Fruit fly (Drosophila melanogaster): ENCODE results near the gene CG46519.
"Not testable (repeated sequence)": the region's sequence is repeated elsewhere in the genome, so short reads cannot be mapped to it uniquely, and the experiment has no call there.

Gene CG46519

dm6 chrX:22231270-22231669 is at the start of gene CG46519:
CG46519 (plus strand) TSS chrX:22231570.
- not testable (repeated sequence) for TF ChIP-seq CG9948 (tag; optimal IDR thresholded peaks at IDR 0.05); CG13204 (GFP tag; optimal IDR thresholded peaks at IDR 0.05); CG12605 (GFP tag; IDR thresholded peaks at IDR 0.05)

- TF ChIP-seq CG10348 (GFP tag; IDR thresholded peaks at IDR 0.05); Snoo (tag; optimal IDR thresholded peaks at IDR 0.05); CG8301 (tag; optimal IDR thresholded peaks at IDR 0.05): not testable (repeated sequence)
Measured at dm6 chrX:22182193-22182592, 49.2 kb upstream of the CG46519 start, which contains the start of gene CG46511. CG46511 (plus strand) TSS chrX:22182493.

- not testable (repeated sequence) for TF ChIP-seq CG13204 (GFP tag; optimal IDR thresholded peaks at IDR 0.05); CG17806 (tag; optimal IDR thresholded peaks at IDR 0.05); EcR (GFP tag; optimal IDR thresholded peaks at IDR 0.05)
Measured at dm6 chrX:22187070-22187469, 44.3 kb upstream of the CG46519 start, which contains the start of gene CG46512. CG46512 (plus strand) TSS chrX:22187370.

dm6 chrX:22191973-22192372 is 39.4 kb upstream of the CG46519 start, which contains the start of gene CG46513:
CG46513 (plus strand) TSS chrX:22192273.
- TF ChIP-seq gl, CG15710, CG17806 (tag; optimal IDR thresholded peaks at IDR 0.05): not testable (repeated sequence)

- not testable (repeated sequence) for TF ChIP-seq fd96Ca (GFP tag; IDR thresholded peaks at IDR 0.05); CG4496 (GFP tag; IDR thresholded peaks at IDR 0.05); CG34367 (tag; optimal IDR thresholded peaks at IDR 0.05)
Measured at dm6 chrX:22196874-22197273, 34.5 kb upstream of the CG46519 start, which contains the start of gene CG46514. CG46514 (plus strand) TSS chrX:22197174.

- TF ChIP-seq CG10348 (GFP tag; IDR thresholded peaks at IDR 0.05); CG13204 (GFP tag; optimal IDR thresholded peaks at IDR 0.05); CG34367 (tag; optimal IDR thresholded peaks at IDR 0.05): not testable (repeated sequence)
Measured at dm6 chrX:22201883-22202282, 29.5 kb upstream of the CG46519 start, which contains the start of gene CG46515. CG46515 (plus strand) TSS chrX:22202183.

- not testable (repeated sequence) for TF ChIP-seq CG17806 (tag; optimal IDR thresholded peaks at IDR 0.05); gl (tag; optimal IDR thresholded peaks at IDR 0.05); CG10348 (GFP tag; IDR thresholded peaks at IDR 0.05)
Measured at dm6 chrX:22212028-22212427, 19.3 kb upstream of the CG46519 start, which contains the start of gene CG46516. CG46516 (plus strand) TSS chrX:22212328.

- TF ChIP-seq CG8159 (tag; optimal IDR thresholded peaks at IDR 0.05); Snoo (tag; optimal IDR thresholded peaks at IDR 0.05); CG32121 (GFP tag; IDR thresholded peaks at IDR 0.05): not testable (repeated sequence)
Measured at dm6 chrX:22217079-22217478, 14.3 kb upstream of the CG46519 start, which contains the start of gene CG46517. CG46517 (plus strand) TSS chrX:22217379.

- TF ChIP-seq Snoo (tag; optimal IDR thresholded peaks at IDR 0.05); fd96Ca (GFP tag; IDR thresholded peaks at IDR 0.05); CG14655 (GFP tag; optimal IDR thresholded peaks at IDR 0.05): not testable (repeated sequence)
Measured at dm6 chrX:22226273-22226672, 5.1 kb upstream of the CG46519 start, which contains the start of gene CG46518. CG46518 (plus strand) TSS chrX:22226573.

dm6 chrX:22236265-22236664 is 4.9 kb downstream of the CG46519 start, which contains the start of gene CG46520:
CG46520 (plus strand) TSS chrX:22236565.
- TF ChIP-seq Snoo (tag; optimal IDR thresholded peaks at IDR 0.05); EcR (GFP tag; optimal IDR thresholded peaks at IDR 0.05); CG8159 (tag; optimal IDR thresholded peaks at IDR 0.05): not testable (repeated sequence)

Data from whole organism, pupa.